Worm (Caenorhabditis elegans) whole organism, L2 larva: ENCODE data around the gene nspg-9.

Experiments used
- C34F6.9 ChIP-seq: fragments of 150-350 bp; optimal IDR thresholded peaks from 2 replicates; lab custom pipeline; 2014; ENCODE audit warnings: missing biosample characterization, missing genetic modification characterization
- F13H6.1 ChIP-seq: sonication (generic microtip); optimal IDR thresholded peaks from 2 replicates; lab custom pipeline; 2016; ENCODE audit warnings: missing genetic modification characterization, missing compliant biosample characterization
- R02D3.7 ChIP-seq: fragments of 150-350 bp; optimal IDR thresholded peaks from 2 replicates; lab custom pipeline; 2014; ENCODE audit warnings: missing biosample characterization, missing genetic modification characterization
- Y55F3AM.14 ChIP-seq: fragments of 200-800 bp; sonication (Bioruptor generic); optimal IDR thresholded peaks from 2 replicates; lab custom pipeline; 2018; ENCODE audit warnings: mild to moderate bottlenecking, missing genetic modification characterization, missing compliant biosample characterization
- ZK546.5 ChIP-seq: sonication (generic microtip); optimal IDR thresholded peaks from 2 replicates; lab custom pipeline; 2017; ENCODE audit warnings: missing biosample characterization, missing genetic modification characterization
- alr-1 ChIP-seq: fragments of 150-350 bp; optimal IDR thresholded peaks from 2 replicates; lab custom pipeline; 2014; ENCODE audit warnings: missing biosample characterization, missing genetic modification characterization
- aly-2 ChIP-seq: fragments of 150-350 bp; optimal IDR thresholded peaks from 2 replicates; lab custom pipeline; 2014; ENCODE audit warnings: missing biosample characterization, missing genetic modification characterization
- ceh-16 ChIP-seq: fragments of 150-350 bp; optimal IDR thresholded peaks from 2 replicates; lab custom pipeline; 2014; ENCODE audit warnings: missing biosample characterization, missing genetic modification characterization
- ceh-82 ChIP-seq: fragments of 150-350 bp; optimal IDR thresholded peaks from 2 replicates; lab custom pipeline; 2014; ENCODE audit warnings: missing biosample characterization, missing genetic modification characterization
- crh-2 ChIP-seq: sonication (generic microtip); optimal IDR thresholded peaks from 2 replicates; lab custom pipeline; 2017; ENCODE audit warnings: missing biosample characterization, missing genetic modification characterization
- egl-27 ChIP-seq: sonication (generic microtip); optimal IDR thresholded peaks from 3 replicates; lab custom pipeline; 2017; ENCODE audit warnings: missing biosample characterization, missing genetic modification reagents, missing genetic modification characterization
- fos-1 ChIP-seq: fragments of 150-350 bp; optimal IDR thresholded peaks from 2 replicates; lab custom pipeline; 2014; ENCODE audit warnings: missing biosample characterization, missing genetic modification characterization
- lin-13 ChIP-seq: fragments of 150-350 bp; optimal IDR thresholded peaks from 2 replicates; lab custom pipeline; 2014; ENCODE audit warnings: missing biosample characterization, missing genetic modification reagents, missing genetic modification characterization
- mbf-1 ChIP-seq: sonication (generic microtip); optimal IDR thresholded peaks from 2 replicates; lab custom pipeline; 2017; ENCODE audit warnings: missing biosample characterization, missing genetic modification characterization
- mdl-1 ChIP-seq, 2 experiments: fragments of 150-350 bp in 1 of 2; sonication (generic microtip) in 1 of 2; optimal IDR thresholded peaks; 2 replicates each; lab custom pipeline; 2017; ENCODE audit warnings: missing biosample characterization in 2 of 2, missing genetic modification characterization in 2 of 2
- nhr-10 ChIP-seq: sonication (generic microtip); optimal IDR thresholded peaks from 2 replicates; lab custom pipeline; 2017; ENCODE audit warnings: missing biosample characterization, missing genetic modification characterization
- nhr-11 ChIP-seq: fragments of 150-350 bp; optimal IDR thresholded peaks from 2 replicates; lab custom pipeline; 2014; ENCODE audit warnings: missing biosample characterization, missing genetic modification characterization
- nhr-12 ChIP-seq: fragments of 150-350 bp; optimal IDR thresholded peaks from 2 replicates; lab custom pipeline; 2014; ENCODE audit warnings: missing biosample characterization, missing genetic modification characterization
- nhr-129 ChIP-seq: fragments of 150-350 bp; optimal IDR thresholded peaks from 2 replicates; lab custom pipeline; 2014; ENCODE audit warnings: missing biosample characterization, missing genetic modification characterization
- nhr-21 ChIP-seq: fragments of 150-350 bp; optimal IDR thresholded peaks from 2 replicates; lab custom pipeline; 2014; ENCODE audit warnings: missing biosample characterization, missing genetic modification characterization
- nhr-23 ChIP-seq: fragments of 150-350 bp; optimal IDR thresholded peaks from 2 replicates; lab custom pipeline; 2014; ENCODE audit warnings: missing biosample characterization, missing genetic modification reagents, missing genetic modification characterization
- nhr-237 ChIP-seq: fragments of 150-350 bp; optimal IDR thresholded peaks from 2 replicates; lab custom pipeline; 2014; ENCODE audit warnings: missing biosample characterization, missing genetic modification characterization
- nhr-25 ChIP-seq: fragments of 150-350 bp; sonication (generic microtip); optimal IDR thresholded peaks from 3 replicates; lab custom pipeline; 2014; ENCODE audit warnings: missing biosample characterization, missing genetic modification characterization
- peb-1 ChIP-seq: fragments of 150-350 bp; optimal IDR thresholded peaks from 2 replicates; lab custom pipeline; 2014; ENCODE audit warnings: missing biosample characterization, missing genetic modification characterization
- sem-4 ChIP-seq: fragments of 150-350 bp; optimal IDR thresholded peaks from 2 replicates; lab custom pipeline; 2014; ENCODE audit warnings: missing biosample characterization, missing genetic modification reagents, missing genetic modification characterization
- skn-1 ChIP-seq: sonication (generic microtip); optimal IDR thresholded peaks from 2 replicates; lab custom pipeline; 2017; ENCODE audit warnings: missing biosample characterization, missing genetic modification characterization
- sma-9 ChIP-seq, 2 experiments: fragments of 150-350 bp in 1 of 2; sonication (generic microtip) in 1 of 2; optimal IDR thresholded peaks; 2 replicates each; lab custom pipeline; 2014 to 2016; ENCODE audit warnings: missing genetic modification characterization in 2 of 2, mild to moderate bottlenecking in 1 of 2, missing biosample characterization in 1 of 2, missing compliant biosample characterization in 1 of 2, missing genetic modification reagents in 1 of 2, moderate library complexity in 1 of 2
- snpc-4 ChIP-seq: fragments of 150-350 bp; optimal IDR thresholded peaks from 2 replicates; lab custom pipeline; 2014; ENCODE audit warnings: missing biosample characterization, missing genetic modification characterization
- unc-39 ChIP-seq: fragments of 150-350 bp; optimal IDR thresholded peaks from 2 replicates; lab custom pipeline; 2014; ENCODE audit warnings: missing biosample characterization, missing genetic modification characterization
- unc-55 ChIP-seq: fragments of 150-350 bp; sonication (generic microtip); optimal IDR thresholded peaks from 3 replicates; lab custom pipeline; 2014; ENCODE audit warnings: missing biosample characterization, missing genetic modification reagents, missing genetic modification characterization
- ztf-11 ChIP-seq: sonication (generic microtip); optimal IDR thresholded peaks from 2 replicates; lab custom pipeline; 2017; ENCODE audit warnings: missing biosample characterization, missing genetic modification characterization

The nspg-9 gene

ce11 chrIV:14483427-14483826, 26.7 kb downstream of the nspg-9 start:
- TF ChIP-seq nhr-129 (no peak), skn-1 (tag; lab: Kevin White, UChicago) (no peak), C34F6.9 (no peak), sem-4 (tag; lab: Kevin White, UChicago) (no peak), ceh-82 (tag; lab: Kevin White, UChicago) (no peak), fos-1 (tag; lab: Kevin White, UChicago) (peak; percentile 92), ztf-11 (tag; lab: Kevin White, UChicago) (no peak), nhr-11 (no peak)

- no peak for TF ChIP-seq R02D3.7
- TF ChIP-seq fos-1 (tag; lab: Kevin White, UChicago) = no peak
- TF ChIP-seq ceh-82 (tag; lab: Kevin White, UChicago) = no peak
- TF ChIP-seq C34F6.9 = no peak
- TF ChIP-seq sma-9 (GFP tag; optimal IDR thresholded peaks at IDR 0.05; lab: Kevin White, UChicago) = no peak
- TF ChIP-seq sma-9 (tag; optimal IDR thresholded peaks at IDR 0.05; lab: Kevin White, UChicago) = no peak
- no peak for TF ChIP-seq snpc-4 (tag; lab: Kevin White, UChicago)
- TF ChIP-seq unc-55 (GFP tag; lab: Kevin White, UChicago) = no peak
- TF ChIP-seq, all 48 proteins: peak for 0
These were observed 34.4 kb downstream of the nspg-9 start for ce11 chrIV:14491135-14491534.

ce11 chrIV:14495474-14495873, 38.8 kb downstream of the nspg-9 start:
- TF ChIP-seq skn-1 (tag; lab: Kevin White, UChicago) (no peak), nhr-25 (no peak), nhr-23 (tag; lab: Kevin White, UChicago) (no peak), peb-1 (tag; lab: Kevin White, UChicago) (no peak), alr-1 (no peak), nhr-21 (tag; lab: Kevin White, UChicago) (no peak), ZK546.5 (tag; lab: Kevin White, UChicago) (no peak), mbf-1 (tag; lab: Kevin White, UChicago) (no peak), mdl-1 (tag; optimal IDR thresholded peaks at IDR 0.05; lab: Kevin White, UChicago) (no peak), nhr-12 (no peak), fos-1 (tag; lab: Kevin White, UChicago) (no peak), nhr-237 (tag; lab: Kevin White, UChicago) (no peak), ceh-16 (tag; lab: Kevin White, UChicago) (no peak)

ce11 chrIV:14496494-14496893, 39.8 kb downstream of the nspg-9 start:
- TF ChIP-seq aly-2 = no peak
- TF ChIP-seq ztf-11 (tag; lab: Kevin White, UChicago) = no peak
- TF ChIP-seq unc-55 (GFP tag; lab: Kevin White, UChicago) = peak; percentile 1
- TF ChIP-seq, all 48 proteins: peak for 1

- TF ChIP-seq crh-2 (tag; lab: Kevin White, UChicago) (no peak), snpc-4 (tag; lab: Kevin White, UChicago) (no peak), nhr-10 (tag; lab: Kevin White, UChicago) (no peak), egl-27 (tag; lab: Kevin White, UChicago) (no peak), R02D3.7 (no peak), mdl-1 (tag; optimal IDR thresholded peaks at IDR 0.05; lab: Kevin White, UChicago) (no peak), Y55F3AM.14 (no peak), C34F6.9 (no peak), unc-39 (tag; lab: Kevin White, UChicago) (no peak), lin-13 (GFP tag; lab: Kevin White, UChicago) (no peak), nhr-21 (tag; lab: Kevin White, UChicago) (no peak), sma-9 (GFP tag; optimal IDR thresholded peaks at IDR 0.05; lab: Kevin White, UChicago) (no peak), sma-9 (tag; optimal IDR thresholded peaks at IDR 0.05; lab: Kevin White, UChicago) (no peak), sem-4 (tag; lab: Kevin White, UChicago) (no peak)
These were observed 48.4 kb downstream of the nspg-9 start, which contains the start of gene tag-273 for ce11 chrIV:14505066-14505465. TSS of gene tag-273 (minus strand) at chrIV:14505166.

- TF ChIP-seq F13H6.1 (peak; percentile 58), C34F6.9 (peak; percentile 6), nhr-129 (peak; percentile 65), fos-1 (tag; lab: Kevin White, UChicago) (no peak)
These were observed 49.3 kb downstream of the nspg-9 start for ce11 chrIV:14506042-14506441.
